Worm (Caenorhabditis elegans) whole organism, L1 larva: ENCODE data around the gene B0393.7.

Experiments
- F16B12.6 ChIP-seq: fragments of 150-350 bp; optimal IDR thresholded peaks from 2 replicates; lab custom pipeline; 2014; ENCODE audit warnings: missing biosample characterization, missing genetic modification characterization
- nhr-11 ChIP-seq: fragments of 150-350 bp; optimal IDR thresholded peaks from 2 replicates; lab custom pipeline; 2014; ENCODE audit warnings: missing biosample characterization, missing genetic modification characterization
- nhr-77 ChIP-seq: fragments of 150-350 bp; optimal IDR thresholded peaks from 2 replicates; lab custom pipeline; 2014; ENCODE audit warnings: missing biosample characterization, missing genetic modification characterization
- rnt-1 ChIP-seq: sonication (generic microtip); optimal IDR thresholded peaks from 2 replicates; lab custom pipeline; 2016; ENCODE audit warnings: mild to moderate bottlenecking, missing genetic modification characterization, moderate library complexity, missing compliant biosample characterization
- snpc-4 ChIP-seq: fragments of 150-350 bp; optimal IDR thresholded peaks from 2 replicates; lab custom pipeline; 2014; ENCODE audit warnings: missing biosample characterization, missing genetic modification characterization

ce11 chrIII:4766842-4767241 is 11.1 kb downstream of the B0393.7 start:
- TF ChIP-seq F16B12.6 (tag; lab: Kevin White, UChicago) (no peak), nhr-11 (tag; lab: Kevin White, UChicago) (no peak), nhr-77 (tag; lab: Kevin White, UChicago) (no peak), snpc-4 (no peak), rnt-1 (tag; lab: Kevin White, UChicago) (no peak)
